Worm (Caenorhabditis elegans): ENCODE results near the gene C39B5.14.

The C39B5.14 gene

ce11 chrIII:2243617-2244016, 32.4 kb downstream of the C39B5.14 start:
- TF ChIP-seq lsy-2 (tag; optimal IDR thresholded peaks at IDR 0.05), result no peak
- TF ChIP-seq lin-32 (GFP tag; optimal IDR thresholded peaks at IDR 0.05), result no peak
- no peak for TF ChIP-seq tbx-8 (GFP tag; optimal IDR thresholded peaks at IDR 0.05)
- no peak for TF ChIP-seq sem-2 (GFP tag; optimal IDR thresholded peaks at IDR 0.05)
- TF ChIP-seq ztf-11 (tag; optimal IDR thresholded peaks at IDR 0.05), result no peak
- no peak for TF ChIP-seq unc-62 (GFP tag; optimal IDR thresholded peaks at IDR 0.05)
- no peak for TF ChIP-seq snpc-4 (tag; optimal IDR thresholded peaks at IDR 0.05)
- TF ChIP-seq ceh-83 (GFP tag; optimal IDR thresholded peaks at IDR 0.05), result no peak
- TF ChIP-seq sptf-1 (tag; optimal IDR thresholded peaks at IDR 0.05), result no peak
- TF ChIP-seq unc-120 (tag; optimal IDR thresholded peaks at IDR 0.05; ENCODE audit: poor library complexity, severe bottlenecking), result no peak
- no peak for TF ChIP-seq bed-3 (GFP tag; optimal IDR thresholded peaks at IDR 0.05)
- TF ChIP-seq mab-5 (tag; optimal IDR thresholded peaks at IDR 0.05), result no peak

- TF ChIP-seq lsy-2 (tag; optimal IDR thresholded peaks at IDR 0.05), result no peak
- no peak for TF ChIP-seq elt-1 (tag; optimal IDR thresholded peaks at IDR 0.05; ENCODE audit: borderline replicate concordance, insufficient read depth)
- TF ChIP-seq nhr-28 (tag; optimal IDR thresholded peaks at IDR 0.05), result no peak
- TF ChIP-seq ceh-39 (tag; optimal IDR thresholded peaks at IDR 0.05), result no peak
- no peak for TF ChIP-seq snpc-4 (tag; optimal IDR thresholded peaks at IDR 0.05)
- TF ChIP-seq mls-2 (tag; optimal IDR thresholded peaks at IDR 0.05), result no peak
- no peak for TF ChIP-seq zip-8 (tag; optimal IDR thresholded peaks at IDR 0.05)
Observed at ce11 chrIII:2245727-2246126, 34.5 kb downstream of the C39B5.14 start, which contains the start of gene srd-67. Gene srd-67, minus strand, starts transcription at chrIII:2245827.

ce11 chrIII:2251348-2251747, 40.1 kb downstream of the C39B5.14 start, which contains the start of gene fbxa-7:
Gene fbxa-7, minus strand, starts transcription at chrIII:2251448.
- TF ChIP-seq sem-2 (GFP tag; optimal IDR thresholded peaks at IDR 0.05), result no peak
- no peak for TF ChIP-seq ham-2 (GFP tag; optimal IDR thresholded peaks at IDR 0.05)
- no peak for TF ChIP-seq M03D4.4 (tag; optimal IDR thresholded peaks at IDR 0.05)
- no peak for TF ChIP-seq zip-8 (tag; optimal IDR thresholded peaks at IDR 0.05)
- TF ChIP-seq lsy-2 (tag; optimal IDR thresholded peaks at IDR 0.05), result no peak
- TF ChIP-seq snpc-4 (tag; optimal IDR thresholded peaks at IDR 0.05), result no peak
- no peak for TF ChIP-seq unc-62 (GFP tag; optimal IDR thresholded peaks at IDR 0.05)
- TF ChIP-seq cnd-1 (tag; optimal IDR thresholded peaks at IDR 0.05), result no peak
- no peak for TF ChIP-seq elt-3 (tag; optimal IDR thresholded peaks at IDR 0.05)
- TF ChIP-seq ceh-83 (GFP tag; optimal IDR thresholded peaks at IDR 0.05), result no peak
- TF ChIP-seq mab-5 (tag; optimal IDR thresholded peaks at IDR 0.05), result no peak
- no peak for TF ChIP-seq elt-1 (tag; optimal IDR thresholded peaks at IDR 0.05; ENCODE audit: borderline replicate concordance, insufficient read depth)
- no peak for TF ChIP-seq flh-1 (GFP tag; optimal IDR thresholded peaks at IDR 0.05)
- TF ChIP-seq nhr-12 (tag; optimal IDR thresholded peaks at IDR 0.05), result no peak
- no peak for TF ChIP-seq mls-2 (tag; optimal IDR thresholded peaks at IDR 0.05)
- TF ChIP-seq hlh-1 (tag; optimal IDR thresholded peaks at IDR 0.05), result no peak

ce11 chrIII:2253027-2253499, 41.8 kb downstream of the C39B5.14 start, which contains the start of gene fbxa-73:
Gene fbxa-73, plus strand, starts transcription at chrIII:2253449.
- TF ChIP-seq mls-2 (tag; optimal IDR thresholded peaks at IDR 0.05) (no peak), cnd-1 (tag; optimal IDR thresholded peaks at IDR 0.05) (no peak), lin-32 (GFP tag; optimal IDR thresholded peaks at IDR 0.05) (no peak), pha-4 (tag; optimal IDR thresholded peaks at IDR 0.05) (no peak), ztf-11 (tag; optimal IDR thresholded peaks at IDR 0.05) (no peak), ceh-43 (GFP tag; optimal IDR thresholded peaks at IDR 0.05) (no peak), lsy-2 (tag; optimal IDR thresholded peaks at IDR 0.05) (no peak), nhr-28 (tag; optimal IDR thresholded peaks at IDR 0.05) (no peak), nhr-237 (tag; optimal IDR thresholded peaks at IDR 0.05) (no peak), nhr-76 (tag; optimal IDR thresholded peaks at IDR 0.05) (no peak), ceh-39 (tag; optimal IDR thresholded peaks at IDR 0.05) (no peak)

ce11 chrIII:2255522-2255921, 44.3 kb downstream of the C39B5.14 start, which contains the start of gene fbxa-71:
Gene fbxa-71, plus strand, starts transcription at chrIII:2255822.
- TF ChIP-seq nhr-2 (tag; optimal IDR thresholded peaks at IDR 0.05) (no peak), ces-1 (GFP tag; optimal IDR thresholded peaks at IDR 0.05) (no peak), elt-1 (tag; optimal IDR thresholded peaks at IDR 0.05; ENCODE audit: borderline replicate concordance, insufficient read depth) (no peak), unc-39 (tag; optimal IDR thresholded peaks at IDR 0.05) (no peak), mls-2 (tag; optimal IDR thresholded peaks at IDR 0.05) (no peak), mep-1 (tag; optimal IDR thresholded peaks at IDR 0.05) (no peak), ham-2 (GFP tag; optimal IDR thresholded peaks at IDR 0.05) (no peak), blmp-1 (tag; optimal IDR thresholded peaks at IDR 0.05) (no peak), tbx-8 (GFP tag; optimal IDR thresholded peaks at IDR 0.05) (no peak), elt-3 (tag; optimal IDR thresholded peaks at IDR 0.05) (no peak), M03D4.4 (tag; optimal IDR thresholded peaks at IDR 0.05) (no peak), cnd-1 (tag; optimal IDR thresholded peaks at IDR 0.05) (no peak), ceh-39 (tag; optimal IDR thresholded peaks at IDR 0.05) (no peak), nhr-237 (tag; optimal IDR thresholded peaks at IDR 0.05) (no peak), bed-3 (GFP tag; optimal IDR thresholded peaks at IDR 0.05) (no peak), drap-1 (GFP tag; optimal IDR thresholded peaks at IDR 0.05) (no peak), zip-8 (tag; optimal IDR thresholded peaks at IDR 0.05) (no peak), ceh-43 (GFP tag; optimal IDR thresholded peaks at IDR 0.05) (no peak), unc-120 (tag; optimal IDR thresholded peaks at IDR 0.05; ENCODE audit: poor library complexity, severe bottlenecking) (no peak), lin-13 (tag; optimal IDR thresholded peaks at IDR 0.05) (no peak)
